Worm (Caenorhabditis elegans) whole organism, early embryonic: Measurements from ENCODE around the gene dod-22.

ENCODE experiments used
- B0310.2 ChIP-seq: sonication (generic microtip); optimal IDR thresholded peaks from 2 replicates; lab custom pipeline; 2016; ENCODE audit warnings: mild to moderate bottlenecking, missing genetic modification characterization, missing compliant biosample characterization
- F13C5.2 ChIP-seq: sonication (generic microtip); optimal IDR thresholded peaks from 2 replicates; lab custom pipeline; 2017; ENCODE audit warnings: mild to moderate bottlenecking, missing genetic modification characterization, inconsistent platforms, missing compliant biosample characterization
- aly-1 ChIP-seq: sonication (generic microtip); optimal IDR thresholded peaks from 2 replicates; lab custom pipeline; 2016; ENCODE audit warnings: missing genetic modification characterization, missing compliant biosample characterization
- ama-1 ChIP-seq: fragments of 150-350 bp; optimal IDR thresholded peaks from 2 replicates; lab custom pipeline; 2014
- ceh-13 ChIP-seq: fragments of 200-800 bp; sonication (Bioruptor generic); optimal IDR thresholded peaks from 2 replicates; lab custom pipeline; 2018; ENCODE audit warnings: mild to moderate bottlenecking, missing genetic modification characterization, missing compliant biosample characterization
- ets-7 ChIP-seq: sonication (generic microtip); optimal IDR thresholded peaks from 2 replicates; lab custom pipeline; 2016; ENCODE audit warnings: missing genotype, missing genetic modification characterization, missing compliant biosample characterization
- flt-1 ChIP-seq: fragments of 200-800 bp; sonication (Bioruptor generic); IDR thresholded peaks from 2 replicates; pipeline ENCODE4 v1.3.6; 2022; ENCODE audit warnings: missing genetic modification characterization, missing compliant biosample characterization
- hnd-1 ChIP-seq: sonication (generic microtip); optimal IDR thresholded peaks from 2 replicates; lab custom pipeline; 2016; ENCODE audit warnings: missing genetic modification characterization, missing compliant biosample characterization
- pes-1 ChIP-seq: fragments of 200-800 bp; sonication (Bioruptor generic); IDR thresholded peaks from 2 replicates; pipeline ENCODE4 v1.3.6; 2022; ENCODE audit warnings: missing genetic modification reagents, missing genetic modification characterization, missing compliant biosample characterization
- scrt-1 ChIP-seq: fragments of 200-800 bp; sonication (Bioruptor generic); IDR thresholded peaks from 2 replicates; pipeline ENCODE4 v1.3.6; 2022; ENCODE audit warnings: missing genetic modification characterization, missing compliant biosample characterization
- tbx-11 ChIP-seq: fragments of 200-800 bp; sonication (Bioruptor generic); IDR thresholded peaks from 2 replicates; pipeline ENCODE4 v1.3.6; 2022; ENCODE audit warnings: missing genetic modification characterization, missing compliant biosample characterization

DNA sequence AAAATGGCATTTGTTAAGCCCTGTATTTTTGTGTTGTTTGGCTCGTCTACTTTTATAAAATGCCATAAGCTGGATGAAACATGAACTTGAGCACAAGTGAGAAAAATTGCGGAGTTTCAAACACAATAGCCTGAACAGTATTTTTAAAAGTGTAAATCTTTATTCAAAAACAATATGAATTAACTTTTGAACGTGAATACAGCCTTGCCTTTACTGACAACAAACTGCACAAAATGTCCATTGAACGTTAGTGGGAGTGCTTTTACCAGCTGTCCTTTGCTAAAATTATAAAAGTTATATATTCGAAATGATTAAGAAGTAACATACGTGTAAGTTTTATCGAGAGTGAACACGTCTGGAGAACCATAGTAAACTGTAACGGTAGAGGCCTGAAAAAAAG, 2.1 kb downstream of the dod-22 start:
- no peak for TF ChIP-seq ama-1 (lab: Kevin White, UChicago)
- no peak for TF ChIP-seq ets-7
- TF ChIP-seq pes-1 (GFP tag; lab: Robert Waterston, UW), result no peak
- TF ChIP-seq F13C5.2 (tag; lab: Kevin White, UChicago), result no peak
- TF ChIP-seq hnd-1, result no peak
- TF ChIP-seq flt-1 (GFP tag; lab: Robert Waterston, UW), result no peak
- no peak for TF ChIP-seq B0310.2
- no peak for TF ChIP-seq tbx-11
- TF ChIP-seq scrt-1 (GFP tag; lab: Robert Waterston, UW), result no peak
- TF ChIP-seq aly-1 (tag; lab: Kevin White, UChicago), result no peak
- no peak for TF ChIP-seq ceh-13 (GFP tag; lab: Kevin White, UChicago)
